Worm (Caenorhabditis elegans) whole organism, early embryonic: ENCODE results near the gene F55C10.5.

ENCODE experiments used
- B0310.2 ChIP-seq: sonication (generic microtip); optimal IDR thresholded peaks from 2 replicates; lab custom pipeline; 2016; ENCODE audit warnings: mild to moderate bottlenecking, missing genetic modification characterization, missing compliant biosample characterization
- F13C5.2 ChIP-seq: sonication (generic microtip); optimal IDR thresholded peaks from 2 replicates; lab custom pipeline; 2017; ENCODE audit warnings: mild to moderate bottlenecking, missing genetic modification characterization, inconsistent platforms, missing compliant biosample characterization
- aly-1 ChIP-seq: sonication (generic microtip); optimal IDR thresholded peaks from 2 replicates; lab custom pipeline; 2016; ENCODE audit warnings: missing genetic modification characterization, missing compliant biosample characterization
- ama-1 ChIP-seq: fragments of 150-350 bp; optimal IDR thresholded peaks from 2 replicates; lab custom pipeline; 2014
- ceh-13 ChIP-seq: fragments of 200-800 bp; sonication (Bioruptor generic); optimal IDR thresholded peaks from 2 replicates; lab custom pipeline; 2018; ENCODE audit warnings: mild to moderate bottlenecking, missing genetic modification characterization, missing compliant biosample characterization
- ceh-36 ChIP-seq: sonication (generic microtip); optimal IDR thresholded peaks from 2 replicates; lab custom pipeline; 2016; ENCODE audit warnings: missing genetic modification characterization, inconsistent platforms, missing compliant biosample characterization
- ets-7 ChIP-seq: sonication (generic microtip); optimal IDR thresholded peaks from 2 replicates; lab custom pipeline; 2016; ENCODE audit warnings: missing genotype, missing genetic modification characterization, missing compliant biosample characterization
- flt-1 ChIP-seq: fragments of 200-800 bp; sonication (Bioruptor generic); IDR thresholded peaks from 2 replicates; pipeline ENCODE4 v1.3.6; 2022; ENCODE audit warnings: missing genetic modification characterization, missing compliant biosample characterization
- hmbx-1 ChIP-seq: sonication (generic microtip); optimal IDR thresholded peaks from 2 replicates; lab custom pipeline; 2016; ENCODE audit warnings: mild to moderate bottlenecking, missing genetic modification characterization, missing compliant biosample characterization
- hmg-4 ChIP-seq: fragments of 200-800 bp; sonication (Bioruptor generic); optimal IDR thresholded peaks from 2 replicates; lab custom pipeline; 2018; ENCODE audit warnings: mild to moderate bottlenecking, missing genetic modification characterization, missing compliant biosample characterization
- hnd-1 ChIP-seq: sonication (generic microtip); optimal IDR thresholded peaks from 2 replicates; lab custom pipeline; 2016; ENCODE audit warnings: missing genetic modification characterization, missing compliant biosample characterization
- pes-1 ChIP-seq: fragments of 200-800 bp; sonication (Bioruptor generic); IDR thresholded peaks from 2 replicates; pipeline ENCODE4 v1.3.6; 2022; ENCODE audit warnings: missing genetic modification reagents, missing genetic modification characterization, missing compliant biosample characterization
- scrt-1 ChIP-seq: fragments of 200-800 bp; sonication (Bioruptor generic); IDR thresholded peaks from 2 replicates; pipeline ENCODE4 v1.3.6; 2022; ENCODE audit warnings: missing genetic modification characterization, missing compliant biosample characterization
- sea-1 ChIP-seq: fragments of 200-800 bp; sonication (Bioruptor generic); conservative IDR thresholded peaks from 2 replicates; pipeline ENCODE4 v1.3.6; 2022; ENCODE audit warnings: missing genetic modification characterization, missing compliant biosample characterization
- tbx-11 ChIP-seq: fragments of 200-800 bp; sonication (Bioruptor generic); IDR thresholded peaks from 2 replicates; pipeline ENCODE4 v1.3.6; 2022; ENCODE audit warnings: missing genetic modification characterization, missing compliant biosample characterization
- tbx-37 ChIP-seq: fragments of 200-800 bp; sonication (Bioruptor generic); conservative IDR thresholded peaks from 2 replicates; pipeline ENCODE4 v1.3.6; 2022; ENCODE audit warnings: missing genetic modification reagents, missing genetic modification characterization, missing compliant biosample characterization
- tra-4 ChIP-seq: sonication (generic microtip); optimal IDR thresholded peaks from 2 replicates; lab custom pipeline; 2017; ENCODE audit warnings: missing genetic modification characterization, missing compliant biosample characterization

The F55C10.5 gene

ce11 chrV:11410902-11411561 is 28.1 kb downstream of the F55C10.5 start, which contains the start of the genes K03B8.8 and grl-3:
K03B8.8 (minus strand) TSS chrV:11411002.
grl-3 (plus strand) TSS chrV:11411511.
- no peak for TF ChIP-seq ceh-13
- TF ChIP-seq F13C5.2 (tag; lab: Kevin White, UChicago) = no peak
- no peak for TF ChIP-seq scrt-1 (GFP tag; lab: Robert Waterston, UW)
- TF ChIP-seq ceh-36 (tag; lab: Kevin White, UChicago) = no peak
- TF ChIP-seq ama-1 (lab: Kevin White, UChicago) = no peak
- no peak for TF ChIP-seq tbx-11 (GFP tag; lab: Robert Waterston, UW)
- no peak for TF ChIP-seq hmbx-1 (tag; lab: Kevin White, UChicago)
- TF ChIP-seq hmg-4 (GFP tag; lab: Kevin White, UChicago) = no peak
- TF ChIP-seq B0310.2 (tag; lab: Kevin White, UChicago) = no peak
- TF ChIP-seq hnd-1 (tag; lab: Kevin White, UChicago) = no peak
- TF ChIP-seq tbx-37 (GFP tag; lab: Robert Waterston, UW) = no peak
- no peak for TF ChIP-seq sea-1
- TF ChIP-seq ets-7 (tag; lab: Kevin White, UChicago) = no peak
- TF ChIP-seq pes-1 (GFP tag; lab: Robert Waterston, UW) = no peak
- TF ChIP-seq tra-4 (tag; lab: Kevin White, UChicago) = no peak
- TF ChIP-seq flt-1 (GFP tag; lab: Robert Waterston, UW) = no peak
- TF ChIP-seq aly-1 (tag; lab: Kevin White, UChicago) = no peak

- no peak for TF ChIP-seq sea-1
- no peak for TF ChIP-seq aly-1 (tag; lab: Kevin White, UChicago)
- TF ChIP-seq tra-4 (tag; lab: Kevin White, UChicago) = no peak
- TF ChIP-seq ets-7 (tag; lab: Kevin White, UChicago) = no peak
Measured at ce11 chrV:11412125-11412524, 29.2 kb downstream of the F55C10.5 start.

ce11 chrV:11415059-11415458 is 32.2 kb downstream of the F55C10.5 start, which contains the start of gene deg-3:
deg-3 (minus strand) TSS chrV:11415159.
- TF ChIP-seq aly-1 (tag; lab: Kevin White, UChicago) = no peak
- TF ChIP-seq F13C5.2 (tag; lab: Kevin White, UChicago) = no peak
- TF ChIP-seq pes-1 (GFP tag; lab: Robert Waterston, UW) = no peak
- TF ChIP-seq ets-7 (tag; lab: Kevin White, UChicago) = no peak
- no peak for TF ChIP-seq flt-1 (GFP tag; lab: Robert Waterston, UW)

- TF ChIP-seq flt-1 (GFP tag; lab: Robert Waterston, UW) (no peak), tbx-37 (GFP tag; lab: Robert Waterston, UW) (no peak), ets-7 (tag; lab: Kevin White, UChicago) (no peak), B0310.2 (tag; lab: Kevin White, UChicago) (no peak), pes-1 (GFP tag; lab: Robert Waterston, UW) (no peak), F13C5.2 (tag; lab: Kevin White, UChicago) (no peak), ceh-36 (tag; lab: Kevin White, UChicago) (no peak), ama-1 (lab: Kevin White, UChicago) (no peak), tbx-11 (GFP tag; lab: Robert Waterston, UW) (no peak), hnd-1 (tag; lab: Kevin White, UChicago) (no peak), hmg-4 (GFP tag; lab: Kevin White, UChicago) (no peak), scrt-1 (GFP tag; lab: Robert Waterston, UW) (no peak), ceh-13 (no peak), sea-1 (no peak)
Measured at ce11 chrV:11421605-11422004, 38.7 kb downstream of the F55C10.5 start, which contains the start of gene des-2. des-2 (minus strand) TSS chrV:11421705.

ce11 chrV:11424565-11424964 is 41.7 kb downstream of the F55C10.5 start, which contains the start of gene T26H10.2:
T26H10.2 (minus strand) TSS chrV:11424665.
- TF ChIP-seq pes-1 (GFP tag; lab: Robert Waterston, UW) = no peak
- no peak for TF ChIP-seq ceh-13
- no peak for TF ChIP-seq ama-1 (lab: Kevin White, UChicago)
- no peak for TF ChIP-seq B0310.2 (tag; lab: Kevin White, UChicago)
- TF ChIP-seq tbx-11 (GFP tag; lab: Robert Waterston, UW) = no peak
- TF ChIP-seq tbx-37 (GFP tag; lab: Robert Waterston, UW) = no peak
- no peak for TF ChIP-seq sea-1
- TF ChIP-seq hmbx-1 (tag; lab: Kevin White, UChicago) = no peak
- TF ChIP-seq hmg-4 (GFP tag; lab: Kevin White, UChicago) = no peak
- TF ChIP-seq F13C5.2 (tag; lab: Kevin White, UChicago) = no peak
- TF ChIP-seq scrt-1 (GFP tag; lab: Robert Waterston, UW) = no peak
- TF ChIP-seq aly-1 (tag; lab: Kevin White, UChicago) = no peak
- TF ChIP-seq ceh-36 (tag; lab: Kevin White, UChicago) = no peak
- no peak for TF ChIP-seq flt-1 (GFP tag; lab: Robert Waterston, UW)
- TF ChIP-seq ets-7 (tag; lab: Kevin White, UChicago) = no peak

- TF ChIP-seq F13C5.2 (tag; lab: Kevin White, UChicago) (no peak), B0310.2 (tag; lab: Kevin White, UChicago) (no peak), flt-1 (GFP tag; lab: Robert Waterston, UW) (no peak), hmbx-1 (tag; lab: Kevin White, UChicago) (no peak), tbx-37 (GFP tag; lab: Robert Waterston, UW) (no peak), tbx-11 (GFP tag; lab: Robert Waterston, UW) (no peak), aly-1 (tag; lab: Kevin White, UChicago) (no peak), ets-7 (tag; lab: Kevin White, UChicago) (no peak), hnd-1 (tag; lab: Kevin White, UChicago) (no peak), pes-1 (GFP tag; lab: Robert Waterston, UW) (no peak), ceh-13 (no peak), tra-4 (tag; lab: Kevin White, UChicago) (no peak), ama-1 (lab: Kevin White, UChicago) (no peak), hmg-4 (GFP tag; lab: Kevin White, UChicago) (no peak), sea-1 (no peak), scrt-1 (GFP tag; lab: Robert Waterston, UW) (no peak), ceh-36 (tag; lab: Kevin White, UChicago) (no peak)
Measured at ce11 chrV:11428728-11429127, 45.8 kb downstream of the F55C10.5 start.
